Fruit fly (Drosophila melanogaster) whole organism, embryonic: ENCODE results near the gene VhaSFD.
A peak's percentile ranks its signal among the peaks of the same experiment; 100 is the strongest.

ENCODE experiments used
- ATbp ChIP-seq: fragments of 200-800 bp; sonication (Bioruptor generic); optimal IDR thresholded peaks from 2 replicates; lab custom pipeline; 2017; ENCODE audit warnings: missing biosample characterization, mild to moderate bottlenecking, missing genetic modification characterization, missing genetic modification reagents
- Abd-B ChIP-seq: fragments of 200-800 bp; sonication (Bioruptor generic); optimal IDR thresholded peaks from 2 replicates; lab custom pipeline; 2018; ENCODE audit warnings: missing biosample characterization, mild to moderate bottlenecking, missing genetic modification characterization, moderate library complexity
- Ada2b ChIP-seq: fragments of 200-800 bp; sonication (Bioruptor generic); IDR thresholded peaks from 2 replicates; pipeline ENCODE4 v1.3.6; 2022; ENCODE audit warnings: missing biosample characterization, missing genetic modification characterization
- Antp ChIP-seq: fragments of 200-800 bp; sonication (Bioruptor generic); optimal IDR thresholded peaks from 3 replicates; lab custom pipeline; 2016; ENCODE audit warnings: missing biosample characterization, missing genetic modification characterization
- Atf3 ChIP-seq: fragments of 200-800 bp; sonication (Bioruptor generic); optimal IDR thresholded peaks from 3 replicates; lab custom pipeline; 2016; ENCODE audit warnings: missing biosample characterization, missing genetic modification characterization
- CG10321 ChIP-seq: fragments of 200-800 bp; sonication (Bioruptor generic); IDR thresholded peaks from 2 replicates; pipeline ENCODE4 v1.3.6; 2022; ENCODE audit warnings: missing biosample characterization, missing genetic modification characterization
- CG10366 ChIP-seq: fragments of 200-800 bp; sonication (Bioruptor generic); IDR thresholded peaks from 2 replicates; pipeline ENCODE4 v1.3.6; 2022; ENCODE audit warnings: missing biosample characterization, missing genetic modification characterization
- CG12769 ChIP-seq: fragments of 200-800 bp; sonication (Bioruptor generic); optimal IDR thresholded peaks from 2 replicates; lab custom pipeline; 2019; ENCODE audit warnings: missing biosample characterization, mild to moderate bottlenecking, missing genetic modification characterization, moderate library complexity
- CG13287 ChIP-seq: fragments of 200-800 bp; sonication (Bioruptor generic); IDR thresholded peaks from 2 replicates; pipeline ENCODE4 v1.3.6; 2022; ENCODE audit warnings: missing biosample characterization, missing genetic modification characterization; ENCODE audit not compliant: partially characterized antibody
- CG15073 ChIP-seq: fragments of 200-800 bp; sonication (Bioruptor generic); optimal IDR thresholded peaks from 2 replicates; lab custom pipeline; 2016; ENCODE audit warnings: missing biosample characterization, missing genetic modification characterization
- CG15269 ChIP-seq: fragments of 200-800 bp; sonication (Bioruptor generic); optimal IDR thresholded peaks from 2 replicates; lab custom pipeline; 2018; ENCODE audit warnings: missing biosample characterization, mild to moderate bottlenecking, missing genetic modification characterization, moderate library complexity
- CG1603 ChIP-seq: fragments of 200-800 bp; sonication (Bioruptor generic); optimal IDR thresholded peaks from 2 replicates; lab custom pipeline; 2019; ENCODE audit warnings: missing biosample characterization, mild to moderate bottlenecking, missing genetic modification characterization, moderate library complexity
- CG17385 ChIP-seq: fragments of 200-800 bp; sonication (Bioruptor generic); optimal IDR thresholded peaks from 3 replicates; lab custom pipeline; 2018; ENCODE audit warnings: missing biosample characterization, mild to moderate bottlenecking, missing genetic modification characterization
- CG18011 ChIP-seq: fragments of 200-800 bp; sonication (Bioruptor generic); optimal IDR thresholded peaks from 2 replicates; lab custom pipeline; 2017; ENCODE audit warnings: missing biosample characterization, missing genetic modification characterization, mild to moderate bottlenecking, moderate library complexity, missing genotype
- CG2116 ChIP-seq: fragments of 200-800 bp; sonication (Bioruptor generic); optimal IDR thresholded peaks from 3 replicates; lab custom pipeline; 2018; ENCODE audit warnings: missing biosample characterization, mild to moderate bottlenecking, missing genetic modification characterization
- CG2202 ChIP-seq: fragments of 200-800 bp; sonication (Bioruptor generic); optimal IDR thresholded peaks from 2 replicates; lab custom pipeline; 2018; ENCODE audit warnings: missing biosample characterization, mild to moderate bottlenecking, missing genetic modification characterization
- CG2678 ChIP-seq: fragments of 200-800 bp; sonication (Bioruptor generic); optimal IDR thresholded peaks from 3 replicates; lab custom pipeline; 2019; ENCODE audit warnings: missing biosample characterization, mild to moderate bottlenecking, missing genetic modification characterization, moderate library complexity
- CG2889 ChIP-seq: fragments of 200-800 bp; sonication (Bioruptor generic); IDR thresholded peaks from 3 replicates; pipeline ENCODE4 v1.3.6; 2022; ENCODE audit warnings: missing biosample characterization, missing genetic modification characterization
- CG32767 ChIP-seq: fragments of 200-800 bp; sonication (Bioruptor generic); IDR thresholded peaks from 2 replicates; pipeline ENCODE4 v1.3.6; 2022; ENCODE audit warnings: missing biosample characterization, missing genetic modification characterization
- CG4360 ChIP-seq: fragments of 200-800 bp; sonication (Bioruptor generic); IDR thresholded peaks from 2 replicates; pipeline ENCODE4 v1.3.6; 2022; ENCODE audit warnings: missing biosample characterization, missing genetic modification characterization
- CG7372 ChIP-seq: fragments of 200-800 bp; sonication (Bioruptor generic); IDR thresholded peaks from 2 replicates; pipeline ENCODE4 v1.3.6; 2022; ENCODE audit warnings: missing biosample characterization, missing genetic modification characterization
- CG7556 ChIP-seq: fragments of 200-800 bp; sonication (Bioruptor generic); optimal IDR thresholded peaks from 2 replicates; lab custom pipeline; 2017; ENCODE audit warnings: missing biosample characterization, mild to moderate bottlenecking, missing genetic modification characterization
- CG7839 ChIP-seq: fragments of 200-800 bp; sonication (Bioruptor generic); optimal IDR thresholded peaks from 3 replicates; lab custom pipeline; 2018; ENCODE audit warnings: missing biosample characterization, mild to moderate bottlenecking, missing genetic modification characterization, moderate library complexity
- CTCF ChIP-seq: fragments of 200-800 bp; sonication (Bioruptor generic); optimal IDR thresholded peaks from 2 replicates; lab custom pipeline; 2017; ENCODE audit warnings: missing biosample characterization, mild to moderate bottlenecking, missing genetic modification characterization, moderate library complexity
- Dad ChIP-seq: fragments of 200-800 bp; sonication (Bioruptor generic); optimal IDR thresholded peaks from 3 replicates; lab custom pipeline; 2016; ENCODE audit warnings: missing biosample characterization, missing genetic modification characterization
- Dip2 ChIP-seq: fragments of 200-800 bp; sonication (Bioruptor generic); IDR thresholded peaks from 2 replicates; pipeline ENCODE4 v1.3.6; 2022; ENCODE audit warnings: missing biosample characterization, missing genetic modification characterization
- Doc2 ChIP-seq: fragments of 200-800 bp; sonication (Bioruptor generic); IDR thresholded peaks from 2 replicates; pipeline ENCODE4 v1.3.6; 2022; ENCODE audit warnings: missing biosample characterization, missing genetic modification characterization
- Eip74EF ChIP-seq, 2 experiments: fragments of 200-800 bp in 1 of 2; fragments of >200 bp in 1 of 2; sonication (Bioruptor generic) in 1 of 2; optimal IDR thresholded peaks; 2 replicates each; lab custom pipeline; 2017 to 2019; ENCODE audit warnings: missing biosample characterization in 2 of 2, missing genetic modification characterization in 2 of 2, mild to moderate bottlenecking in 1 of 2, moderate library complexity in 1 of 2
- Fer3 ChIP-seq: fragments of 200-800 bp; sonication (Bioruptor generic); optimal IDR thresholded peaks from 2 replicates; lab custom pipeline; 2018; ENCODE audit warnings: missing biosample characterization, mild to moderate bottlenecking, missing genetic modification characterization, moderate library complexity
- GATAe ChIP-seq: fragments of 200-800 bp; sonication (Bioruptor generic); conservative IDR thresholded peaks from 2 replicates; pipeline ENCODE4 v1.3.6; 2022; ENCODE audit warnings: missing biosample characterization, missing genetic modification characterization
- HLH3B ChIP-seq: fragments of 200-800 bp; sonication (Bioruptor generic); IDR thresholded peaks from 2 replicates; pipeline ENCODE4 v1.3.6; 2022; ENCODE audit warnings: missing biosample characterization, missing genetic modification characterization
- Hr51 ChIP-seq, 2 experiments: fragments of 200-800 bp; sonication (Bioruptor generic); optimal IDR thresholded peaks; 2 replicates in 1 of 2; 3 replicates in 1 of 2; lab custom pipeline; 2016 to 2018; ENCODE audit warnings: missing biosample characterization in 2 of 2, missing genetic modification characterization in 2 of 2, mild to moderate bottlenecking in 1 of 2, moderate library complexity in 1 of 2
- Med ChIP-seq: fragments of 200-800 bp; sonication (Bioruptor generic); peaks from one replicate; lab custom pipeline; 2016; ENCODE audit warnings: missing biosample characterization, missing genetic modification characterization, mild to moderate bottlenecking, inconsistent platforms, moderate library complexity
- NC2α ChIP-seq: fragments of 200-800 bp; sonication (Bioruptor generic); optimal IDR thresholded peaks from 2 replicates; lab custom pipeline; 2016; ENCODE audit warnings: missing biosample characterization, missing genetic modification characterization
- NC2β ChIP-seq: fragments of 200-800 bp; sonication (Bioruptor generic); optimal IDR thresholded peaks from 2 replicates; lab custom pipeline; 2016; ENCODE audit warnings: missing biosample characterization, missing genetic modification characterization
- NFAT ChIP-seq: fragments of 200-800 bp; sonication (Bioruptor generic); IDR thresholded peaks from 2 replicates; pipeline ENCODE4 v1.3.6; 2022; ENCODE audit warnings: missing biosample characterization, missing genetic modification characterization
- Tbp ChIP-seq: fragments of >200 bp; optimal IDR thresholded peaks from 2 replicates; lab custom pipeline; 2018; ENCODE audit warnings: missing biosample characterization, missing genetic modification characterization
- ap ChIP-seq: fragments of 200-800 bp; sonication (Bioruptor generic); IDR thresholded peaks from 2 replicates; pipeline ENCODE4 v1.3.6; 2022; ENCODE audit warnings: missing biosample characterization, missing genetic modification characterization
- br ChIP-seq: fragments of >200 bp; optimal IDR thresholded peaks from 2 replicates; lab custom pipeline; 2017
- eve ChIP-seq, 2 experiments: fragments of >200 bp; optimal IDR thresholded peaks; 2 replicates each; lab custom pipeline; 2017; ENCODE audit warnings: missing biosample characterization in 2 of 2, missing genetic modification characterization in 2 of 2
- fd64A ChIP-seq: fragments of 200-800 bp; sonication (Bioruptor generic); optimal IDR thresholded peaks from 3 replicates; lab custom pipeline; 2018; ENCODE audit warnings: missing biosample characterization, mild to moderate bottlenecking, missing genetic modification characterization
- fru ChIP-seq: fragments of >200 bp; optimal IDR thresholded peaks from 2 replicates; lab custom pipeline; 2017
- fu2 ChIP-seq: fragments of 200-800 bp; sonication (Bioruptor generic); optimal IDR thresholded peaks from 2 replicates; lab custom pipeline; 2016; ENCODE audit warnings: missing biosample characterization, missing genetic modification characterization
- gcm ChIP-seq: fragments of 200-800 bp; sonication (Bioruptor generic); optimal IDR thresholded peaks from 2 replicates; lab custom pipeline; 2019; ENCODE audit warnings: missing biosample characterization, mild to moderate bottlenecking, missing genetic modification characterization, moderate library complexity
- ham ChIP-seq: fragments of 200-800 bp; sonication (Bioruptor generic); IDR thresholded peaks from 2 replicates; pipeline ENCODE4 v1.3.6; 2022; ENCODE audit warnings: missing biosample characterization, missing genetic modification characterization
- hbn ChIP-seq: fragments of 200-800 bp; sonication (Bioruptor generic); IDR thresholded peaks from 2 replicates; pipeline ENCODE4 v1.3.6; 2022; ENCODE audit warnings: missing biosample characterization, missing genetic modification characterization; ENCODE audit not compliant: partially characterized antibody
- hth ChIP-seq: fragments of >200 bp; optimal IDR thresholded peaks from 2 replicates; lab custom pipeline; 2017; ENCODE audit warnings: inconsistent platforms
- nau ChIP-seq: fragments of 200-800 bp; sonication (Bioruptor generic); optimal IDR thresholded peaks from 3 replicates; lab custom pipeline; 2017; ENCODE audit warnings: missing biosample characterization, mild to moderate bottlenecking, missing genetic modification characterization, missing genetic modification reagents
- pb ChIP-seq: fragments of 200-800 bp; sonication (Bioruptor generic); optimal IDR thresholded peaks from 3 replicates; lab custom pipeline; 2016; ENCODE audit warnings: missing biosample characterization, missing genetic modification characterization
- sens ChIP-seq: fragments of 200-800 bp; sonication (Bioruptor generic); peaks from one replicate; lab custom pipeline; 2016; ENCODE audit warnings: missing biosample characterization, missing genetic modification characterization
- usp ChIP-seq: fragments of >200 bp; optimal IDR thresholded peaks from 2 replicates; lab custom pipeline; 2017; ENCODE audit warnings: missing biosample characterization, missing genetic modification characterization
- wek ChIP-seq: fragments of 200-800 bp; sonication (Bioruptor generic); optimal IDR thresholded peaks from 3 replicates; lab custom pipeline; 2018; ENCODE audit warnings: missing biosample characterization, mild to moderate bottlenecking, missing genetic modification characterization, moderate library complexity

The VhaSFD gene

dm6 chr2L:16689800-16690618 lies 37.6 kb downstream of the VhaSFD start (continued):
- TF ChIP-seq Atf3, result no peak
- no peak for TF ChIP-seq fru (lab: Kevin White, UChicago)
- TF ChIP-seq Dad, result no peak
- no peak for TF ChIP-seq gcm (GFP tag; lab: Kevin White, UChicago)
- no peak for TF ChIP-seq CG4360 (GFP tag; lab: Robert Waterston, UW)
- TF ChIP-seq Med (GFP tag; lab: Kevin White, UChicago), result peak; percentile 70
- TF ChIP-seq hth (lab: Kevin White, UChicago), result no peak
- no peak for TF ChIP-seq Antp (GFP tag; lab: Kevin White, UChicago)
- no peak for TF ChIP-seq usp (GFP tag; lab: Kevin White, UChicago)
- no peak for TF ChIP-seq CG2889 (GFP tag; lab: Robert Waterston, UW)
- TF ChIP-seq Hr51 (GFP tag; optimal IDR thresholded peaks at IDR 0.05; lab: Kevin White, UChicago), result peak in 1 of 2 experiments; percentile 47
- no peak for TF ChIP-seq Doc2 (GFP tag; lab: Robert Waterston, UW)
- TF ChIP-seq NC2β (GFP tag; lab: Kevin White, UChicago), result no peak
- TF ChIP-seq CG17385 (GFP tag; lab: Kevin White, UChicago), result peak; percentile 34
- no peak for TF ChIP-seq CG7372
- TF ChIP-seq pb (GFP tag; lab: Kevin White, UChicago), result no peak
- no peak for TF ChIP-seq ATbp (GFP tag; lab: Kevin White, UChicago)
- TF ChIP-seq Eip74EF (GFP tag; optimal IDR thresholded peaks at IDR 0.05; lab: Kevin White, UChicago), result no peak
- no peak for TF ChIP-seq CG32767 (GFP tag; lab: Robert Waterston, UW)
- TF ChIP-seq eve (GFP tag; optimal IDR thresholded peaks at IDR 0.05; lab: Kevin White, UChicago), result peak in 1 of 2 experiments; percentile 62
- TF ChIP-seq Tbp (GFP tag; lab: Kevin White, UChicago), result no peak
- TF ChIP-seq CG2678 (tag; lab: Kevin White, UChicago), result no peak
- TF ChIP-seq CG7839 (tag; lab: Kevin White, UChicago), result no peak
- no peak for TF ChIP-seq CG2202
- peak; percentile 3 for TF ChIP-seq CG18011 (GFP tag; lab: Kevin White, UChicago)
- TF ChIP-seq CG2116 (GFP tag; lab: Kevin White, UChicago), result no peak
- TF ChIP-seq Abd-B (GFP tag; lab: Kevin White, UChicago), result no peak
- no peak for TF ChIP-seq CTCF (GFP tag; lab: Kevin White, UChicago)
- TF ChIP-seq Ada2b (GFP tag; lab: Robert Waterston, UW), result no peak
- no peak for TF ChIP-seq CG12769 (tag; lab: Kevin White, UChicago)
- no peak for TF ChIP-seq NFAT (GFP tag; lab: Robert Waterston, UW)
- no peak for TF ChIP-seq CG10366 (GFP tag; lab: Robert Waterston, UW)
- no peak for TF ChIP-seq Fer3 (tag; lab: Kevin White, UChicago)
- TF ChIP-seq CG1603 (tag; lab: Kevin White, UChicago), result no peak
- TF ChIP-seq hbn (GFP tag; lab: Robert Waterston, UW), result no peak
- no peak for TF ChIP-seq ham (GFP tag; lab: Robert Waterston, UW)
- peak; percentile 20 for TF ChIP-seq CG15269 (tag; lab: Kevin White, UChicago)
- no peak for TF ChIP-seq NC2α
- no peak for TF ChIP-seq ap (GFP tag; lab: Robert Waterston, UW)
- TF ChIP-seq fu2 (GFP tag; lab: Kevin White, UChicago), result no peak
- no peak for TF ChIP-seq br (lab: Kevin White, UChicago)
- no peak for TF ChIP-seq wek (GFP tag; lab: Kevin White, UChicago)
- TF ChIP-seq CG13287 (GFP tag; lab: Robert Waterston, UW), result 0 out of 2 replicates have a peak, but pooled peaks have one; percentile 11
- TF ChIP-seq GATAe, result no peak
- TF ChIP-seq nau, result no peak
- no peak for TF ChIP-seq CG15073 (GFP tag; lab: Kevin White, UChicago)
- peak; percentile 90 for TF ChIP-seq sens (GFP tag; lab: Kevin White, UChicago)
- TF ChIP-seq fd64A (GFP tag; lab: Kevin White, UChicago), result no peak
- TF ChIP-seq CG7556 (GFP tag; lab: Kevin White, UChicago), result peak; percentile 64
- TF ChIP-seq CG10321, result no peak
- no peak for TF ChIP-seq HLH3B (GFP tag; lab: Robert Waterston, UW)
- no peak for TF ChIP-seq Dip2
